Worm (Caenorhabditis elegans) whole organism, L4 larva: ENCODE results near the gene his-70.

Source experiments
- T20F7.1 ChIP-seq: fragments of 200-800 bp; sonication (Bioruptor generic); optimal IDR thresholded peaks from 2 replicates; lab custom pipeline; 2018; ENCODE audit warnings: mild to moderate bottlenecking, missing genetic modification characterization, missing compliant biosample characterization
- Y48G9A.11 ChIP-seq: fragments of 200-800 bp; sonication (Bioruptor generic); IDR thresholded peaks from 2 replicates; pipeline ENCODE4 v1.3.6; 2022; ENCODE audit warnings: missing genetic modification reagents, missing genetic modification characterization, missing compliant biosample characterization
- ZK337.2 ChIP-seq: fragments of 200-800 bp; sonication (Bioruptor generic); IDR thresholded peaks from 2 replicates; pipeline ENCODE4 v1.3.6; 2022; ENCODE audit warnings: missing genetic modification reagents, missing genetic modification characterization, missing compliant biosample characterization
- ZK546.5 ChIP-seq, 2 experiments: sonication (generic microtip); optimal IDR thresholded peaks; 2 replicates each; lab custom pipeline; 2017; ENCODE audit warnings: missing biosample characterization in 2 of 2, missing genetic modification characterization in 2 of 2
- aha-1 ChIP-seq: fragments of 150-350 bp; peaks from one replicate; lab custom pipeline; 2014; ENCODE audit warnings: missing biosample characterization, missing genetic modification characterization
- ama-1 ChIP-seq: fragments of 150-350 bp; optimal IDR thresholded peaks from 2 replicates; lab custom pipeline; 2014; ENCODE audit warnings: inconsistent platforms, mixed read lengths
- ceh-32 ChIP-seq: sonication (generic microtip); optimal IDR thresholded peaks from 2 replicates; lab custom pipeline; 2016; ENCODE audit warnings: mild to moderate bottlenecking, missing genetic modification characterization, missing compliant biosample characterization; ENCODE audit not compliant: poor library complexity
- ceh-62 ChIP-seq: sonication (generic microtip); optimal IDR thresholded peaks from 2 replicates; lab custom pipeline; 2017; ENCODE audit warnings: missing biosample characterization, missing genetic modification characterization
- ctbp-1 ChIP-seq: fragments of 200-800 bp; sonication (Bioruptor generic); IDR thresholded peaks from 2 replicates; pipeline ENCODE4 v1.3.6; 2022; ENCODE audit warnings: missing genetic modification reagents, missing genetic modification characterization, missing compliant biosample characterization
- daf-19 ChIP-seq: fragments of 200-800 bp; sonication (Bioruptor generic); conservative IDR thresholded peaks from 2 replicates; pipeline ENCODE4 v1.3.6; 2022; ENCODE audit warnings: missing genetic modification characterization, missing compliant biosample characterization
- dmd-9 ChIP-seq: fragments of 200-800 bp; sonication (Bioruptor generic); IDR thresholded peaks from 2 replicates; pipeline ENCODE4 v1.3.6; 2022; ENCODE audit warnings: missing genetic modification reagents, missing genetic modification characterization, missing compliant biosample characterization
- dpl-1 ChIP-seq: fragments of 150-350 bp; optimal IDR thresholded peaks from 2 replicates; lab custom pipeline; 2014; ENCODE audit warnings: missing biosample characterization, missing genetic modification reagents, missing genetic modification characterization
- egl-43 ChIP-seq: fragments of 200-800 bp; sonication (Bioruptor generic); IDR thresholded peaks from 2 replicates; pipeline ENCODE4 v1.3.6; 2022; ENCODE audit warnings: missing genetic modification reagents, missing genetic modification characterization, missing compliant biosample characterization
- hlh-11 ChIP-seq: fragments of 200-800 bp; sonication (Bioruptor generic); optimal IDR thresholded peaks from 2 replicates; lab custom pipeline; 2018; ENCODE audit warnings: mild to moderate bottlenecking, missing genetic modification characterization, missing compliant biosample characterization
- hmg-1.1 ChIP-seq: fragments of 200-800 bp; sonication (Bioruptor generic); IDR thresholded peaks from 2 replicates; pipeline ENCODE4 v1.3.6; 2022; ENCODE audit warnings: missing genetic modification reagents, missing genetic modification characterization, missing compliant biosample characterization
- lin-15B ChIP-seq: fragments of 150-350 bp; sonication (generic microtip); optimal IDR thresholded peaks from 3 replicates; lab custom pipeline; 2014; ENCODE audit warnings: missing biosample characterization, missing genetic modification characterization
- lin-29 ChIP-seq: fragments of 200-800 bp; sonication (Bioruptor generic); IDR thresholded peaks from 2 replicates; pipeline ENCODE4 v1.3.6; 2022; ENCODE audit warnings: missing genetic modification reagents, missing genetic modification characterization, missing compliant biosample characterization
- lin-39 ChIP-seq: fragments of 150-350 bp; optimal IDR thresholded peaks from 2 replicates; lab custom pipeline; 2014; ENCODE audit warnings: missing biosample characterization, missing genetic modification reagents, missing genetic modification characterization
- madf-5 ChIP-seq, 2 experiments: fragments of 200-800 bp; sonication (Bioruptor generic); IDR thresholded peaks; 2 replicates each; pipeline ENCODE4 v1.3.6; 2022; ENCODE audit warnings: missing compliant biosample characterization in 2 of 2, missing genetic modification characterization in 2 of 2
- mep-1 ChIP-seq: fragments of 150-350 bp; sonication (generic microtip); optimal IDR thresholded peaks from 3 replicates; lab custom pipeline; 2014; ENCODE audit warnings: missing biosample characterization, missing genetic modification characterization
- mxl-2 ChIP-seq: fragments of 200-800 bp; sonication (Bioruptor generic); conservative IDR thresholded peaks from 2 replicates; pipeline ENCODE4 v1.3.6; 2022; ENCODE audit warnings: missing genetic modification reagents, missing genetic modification characterization, missing compliant biosample characterization
- mxl-3 ChIP-seq: fragments of 200-800 bp; sonication (Bioruptor generic); optimal IDR thresholded peaks from 2 replicates; lab custom pipeline; 2018; ENCODE audit warnings: mild to moderate bottlenecking, missing genetic modification characterization, missing compliant biosample characterization
- nhr-237 ChIP-seq: sonication (generic microtip); optimal IDR thresholded peaks from 2 replicates; lab custom pipeline; 2017; ENCODE audit warnings: missing biosample characterization, missing genetic modification characterization
- nhr-48 ChIP-seq: sonication (generic microtip); optimal IDR thresholded peaks from 2 replicates; lab custom pipeline; 2016; ENCODE audit warnings: mild to moderate bottlenecking, missing genetic modification characterization, missing compliant biosample characterization
- pha-4 ChIP-seq, 2 experiments: fragments of 150-350 bp in 1 of 2; fragments of 200-800 bp in 1 of 2; sonication (Bioruptor generic) in 1 of 2; IDR thresholded peaks in 1 of 2; optimal IDR thresholded peaks in 1 of 2; 2 replicates each; pipeline versions ENCODE4 v1.3.6 to Lab custom; 2014 to 2022; ENCODE audit warnings: missing genetic modification characterization in 2 of 2, missing genetic modification reagents in 2 of 2, missing biosample characterization in 1 of 2, missing compliant biosample characterization in 1 of 2
- sdz-12 ChIP-seq: fragments of 200-800 bp; sonication (Bioruptor generic); optimal IDR thresholded peaks from 2 replicates; lab custom pipeline; 2018; ENCODE audit warnings: mild to moderate bottlenecking, missing genetic modification characterization, missing compliant biosample characterization
- set-16 ChIP-seq: fragments of 200-800 bp; sonication (Bioruptor generic); IDR thresholded peaks from 2 replicates; pipeline ENCODE4 v1.3.6; 2022; ENCODE audit warnings: missing genetic modification reagents, missing genetic modification characterization, missing compliant biosample characterization
- snpc-4 ChIP-seq: fragments of 150-350 bp; optimal IDR thresholded peaks from 2 replicates; lab custom pipeline; 2014; ENCODE audit warnings: missing biosample characterization, missing genetic modification characterization
- spr-1 ChIP-seq: sonication (generic microtip); optimal IDR thresholded peaks from 2 replicates; lab custom pipeline; 2016; ENCODE audit warnings: mild to moderate bottlenecking, missing genetic modification characterization, missing compliant biosample characterization
- tra-1 ChIP-seq: fragments of 200-800 bp; sonication (Bioruptor generic); IDR thresholded peaks from 2 replicates; pipeline ENCODE4 v1.3.6; 2022; ENCODE audit warnings: missing genetic modification reagents, missing genetic modification characterization, missing compliant biosample characterization
- unc-130 ChIP-seq: sonication (generic microtip); optimal IDR thresholded peaks from 2 replicates; lab custom pipeline; 2016; ENCODE audit warnings: missing genetic modification reagents, missing genetic modification characterization, missing compliant biosample characterization
- unc-62 ChIP-seq, 3 experiments: fragments of 150-350 bp in 1 of 3; sonication (generic microtip); optimal IDR thresholded peaks in 2 of 3; peaks in 1 of 3; 1 replicate in 1 of 3; 2 replicates in 2 of 3; lab custom pipeline; 2014 to 2017; ENCODE audit warnings: missing biosample characterization in 3 of 3, missing genetic modification characterization in 3 of 3, missing genetic modification reagents in 3 of 3, missing genotype in 1 of 3
- ztf-11 ChIP-seq: fragments of 150-350 bp; optimal IDR thresholded peaks from 2 replicates; lab custom pipeline; 2014; ENCODE audit warnings: missing biosample characterization, missing genetic modification characterization

Gene his-70

DNA sequence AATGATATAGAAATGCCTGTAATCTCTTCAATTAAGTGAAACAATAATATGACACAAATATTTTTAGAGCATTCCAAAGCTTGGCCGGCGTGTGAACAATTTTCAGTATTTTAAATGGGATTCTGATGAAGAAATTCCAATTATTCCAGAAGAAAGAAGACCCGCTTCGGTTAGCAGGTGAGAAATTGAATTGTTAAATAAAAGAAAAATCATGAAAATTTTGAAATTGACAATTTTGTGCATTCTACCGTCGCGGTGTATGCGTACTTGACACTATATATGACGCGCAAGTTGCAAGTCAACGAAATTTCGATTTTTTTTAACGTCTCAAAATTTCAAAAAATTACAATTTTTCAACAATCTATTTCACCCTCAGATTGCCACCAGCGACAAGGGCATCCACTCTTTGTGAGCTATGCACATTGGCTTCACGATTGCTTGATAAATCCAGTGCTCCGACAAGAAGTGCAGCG, 36.5 kb upstream of the his-70 start (continued):
- no peak for TF ChIP-seq nhr-237
- no peak for TF ChIP-seq tra-1 (GFP tag; lab: Robert Waterston, UW)
- TF ChIP-seq sdz-12 (GFP tag; lab: Kevin White, UChicago), result no peak
- no peak for TF ChIP-seq ZK546.5 (tag; optimal IDR thresholded peaks at IDR 0.05; lab: Kevin White, UChicago)
- no peak for TF ChIP-seq hlh-11 (tag; lab: Kevin White, UChicago)
- no peak for TF ChIP-seq daf-19
- no peak for TF ChIP-seq mxl-3 (GFP tag; lab: Kevin White, UChicago)
- no peak for TF ChIP-seq spr-1 (tag; lab: Kevin White, UChicago)
- peak; percentile 41 for TF ChIP-seq mep-1 (tag; lab: Kevin White, UChicago)
- TF ChIP-seq unc-130, result no peak
- TF ChIP-seq set-16, result no peak
- TF ChIP-seq unc-62 (GFP tag; optimal IDR thresholded peaks at IDR 0.05 in 1 of 2; lab: Kevin White, UChicago), result no peak
- no peak for TF ChIP-seq unc-62 (tag; optimal IDR thresholded peaks at IDR 0.05; lab: Kevin White, UChicago)
- no peak for TF ChIP-seq hmg-1.1 (GFP tag; lab: Robert Waterston, UW)
- 0 out of 2 replicates have a peak, but pooled peaks have one; percentile 34 for TF ChIP-seq egl-43 (GFP tag; lab: Robert Waterston, UW)
- no peak for TF ChIP-seq T20F7.1 (GFP tag; lab: Kevin White, UChicago)
- no peak for TF ChIP-seq lin-29 (GFP tag; lab: Robert Waterston, UW)
- no peak for TF ChIP-seq dmd-9 (GFP tag; lab: Robert Waterston, UW)
- no peak for TF ChIP-seq ZK337.2 (GFP tag; lab: Robert Waterston, UW)
- no peak for TF ChIP-seq nhr-48 (tag; lab: Kevin White, UChicago)
- peak; percentile 80 for TF ChIP-seq ama-1 (lab: Kevin White, UChicago)
- no peak for TF ChIP-seq mxl-2
- no peak for TF ChIP-seq pha-4 (GFP tag; IDR thresholded peaks at IDR 0.05; lab: Robert Waterston, UW)
- no peak for TF ChIP-seq pha-4 (tag; optimal IDR thresholded peaks at IDR 0.05; lab: Kevin White, UChicago)
- no peak for TF ChIP-seq madf-5 (GFP tag; IDR thresholded peaks at IDR 0.05; lab: Robert Waterston, UW)
- TF ChIP-seq ctbp-1, result no peak

DNA sequence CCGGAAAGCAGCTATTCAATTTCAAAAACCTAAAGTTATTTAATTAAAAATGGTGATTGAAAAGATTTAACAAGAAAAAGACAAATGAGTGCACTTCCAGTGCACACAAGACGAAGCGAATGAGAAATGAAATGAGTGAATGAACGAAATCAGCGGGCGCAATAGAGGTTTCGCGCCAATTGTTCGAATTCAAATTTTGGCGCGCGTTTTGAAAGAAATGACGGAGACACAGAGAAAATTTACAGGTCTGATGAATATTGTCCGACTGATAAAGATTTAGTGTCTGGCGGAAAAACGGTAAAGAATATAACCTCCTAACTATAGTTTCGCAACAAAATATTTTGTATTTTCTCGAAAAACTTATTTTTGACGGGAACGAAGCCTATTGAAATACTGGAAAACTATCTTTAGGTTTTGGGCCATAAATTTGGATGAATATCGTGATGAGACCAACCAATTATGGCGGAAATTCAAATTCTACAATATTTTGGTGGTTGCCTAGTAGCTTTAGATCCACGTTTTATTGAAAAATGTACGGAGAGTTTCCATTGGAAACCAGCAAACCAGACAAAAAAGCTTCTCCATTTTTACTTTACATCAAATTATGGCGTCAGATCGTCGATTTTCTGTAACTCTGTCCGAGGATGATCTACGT, 35.6 kb upstream of the his-70 start, which contains the start of gene C03C10.7:
TSS of gene C03C10.7 (plus strand) at position 605 of the 655 bp plus-strand sequence.
- TF ChIP-seq dpl-1 (GFP tag; lab: Kevin White, UChicago), result peak; percentile 41
- no peak for TF ChIP-seq madf-5 (GFP tag; IDR thresholded peaks at IDR 0.05; lab: Robert Waterston, UW)
- no peak for TF ChIP-seq Y48G9A.11
- TF ChIP-seq aha-1 (tag; lab: Kevin White, UChicago), result no peak
- no peak for TF ChIP-seq tra-1 (GFP tag; lab: Robert Waterston, UW)
- no peak for TF ChIP-seq ceh-32
- TF ChIP-seq snpc-4, result no peak
- no peak for TF ChIP-seq lin-39 (tag; lab: Kevin White, UChicago)

- TF ChIP-seq aha-1 (tag; lab: Kevin White, UChicago) (peak; percentile 37), ztf-11 (tag; lab: Kevin White, UChicago) (no peak), dpl-1 (GFP tag; lab: Kevin White, UChicago) (peak; percentile 8)
Measured at ce11 chrIII:4094681-4095080, 34.8 kb upstream of the his-70 start, which contains the start of gene rnr-2. TSS of gene rnr-2 (minus strand) at chrIII:4094921.

DNA sequence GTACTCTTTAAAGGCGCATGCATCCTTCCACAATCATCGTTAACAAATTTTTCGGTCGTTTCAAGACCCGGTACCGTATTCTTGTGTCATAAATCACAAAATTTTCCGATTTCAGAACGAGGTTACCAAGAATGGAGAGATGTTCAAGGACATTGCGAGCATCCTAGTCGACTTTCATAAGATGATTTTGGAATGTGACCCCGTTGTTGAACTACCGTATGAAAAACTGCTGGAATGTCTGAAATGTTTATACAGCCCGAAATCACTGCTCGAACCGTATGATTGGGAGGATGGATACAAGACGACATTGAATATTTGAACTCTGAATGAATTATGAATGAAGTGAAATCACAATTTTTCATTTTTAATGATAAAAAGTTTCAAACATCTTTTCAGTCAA, 33.0 kb upstream of the his-70 start:
- no peak for TF ChIP-seq lin-15B (tag; lab: Kevin White, UChicago)
- TF ChIP-seq daf-19, result no peak
- no peak for TF ChIP-seq madf-5 (GFP tag; IDR thresholded peaks at IDR 0.05; lab: Robert Waterston, UW)
- TF ChIP-seq Y48G9A.11, result no peak
- no peak for TF ChIP-seq ceh-62 (tag; lab: Kevin White, UChicago)
- no peak for TF ChIP-seq nhr-237
